Worm (Caenorhabditis elegans) whole organism, L2 larva: ENCODE data around the gene rfc-2.
A peak's percentile ranks its signal among the peaks of the same experiment; 100 is the strongest.

Experiments
- C34F6.9 ChIP-seq: fragments of 150-350 bp; optimal IDR thresholded peaks from 2 replicates; lab custom pipeline; 2014; ENCODE audit warnings: missing biosample characterization, missing genetic modification characterization
- F13H6.1 ChIP-seq: sonication (generic microtip); optimal IDR thresholded peaks from 2 replicates; lab custom pipeline; 2016; ENCODE audit warnings: missing genetic modification characterization, missing compliant biosample characterization
- R02D3.7 ChIP-seq: fragments of 150-350 bp; optimal IDR thresholded peaks from 2 replicates; lab custom pipeline; 2014; ENCODE audit warnings: missing biosample characterization, missing genetic modification characterization
- Y55F3AM.14 ChIP-seq: fragments of 200-800 bp; sonication (Bioruptor generic); optimal IDR thresholded peaks from 2 replicates; lab custom pipeline; 2018; ENCODE audit warnings: mild to moderate bottlenecking, missing genetic modification characterization, missing compliant biosample characterization
- alr-1 ChIP-seq: fragments of 150-350 bp; optimal IDR thresholded peaks from 2 replicates; lab custom pipeline; 2014; ENCODE audit warnings: missing biosample characterization, missing genetic modification characterization
- aly-2 ChIP-seq: fragments of 150-350 bp; optimal IDR thresholded peaks from 2 replicates; lab custom pipeline; 2014; ENCODE audit warnings: missing biosample characterization, missing genetic modification characterization
- ama-1 ChIP-seq: fragments of 150-350 bp; optimal IDR thresholded peaks from 2 replicates; lab custom pipeline; 2018; ENCODE audit warnings: inconsistent platforms
- blmp-1 ChIP-seq: sonication (generic microtip); optimal IDR thresholded peaks from 2 replicates; lab custom pipeline; 2017; ENCODE audit warnings: missing genetic modification characterization, mild to moderate bottlenecking, missing compliant biosample characterization, antibody characterized with exemption, moderate library complexity; ENCODE audit not compliant: insufficient read depth
- ceh-16 ChIP-seq: fragments of 150-350 bp; optimal IDR thresholded peaks from 2 replicates; lab custom pipeline; 2014; ENCODE audit warnings: missing biosample characterization, missing genetic modification characterization
- ceh-82 ChIP-seq: fragments of 150-350 bp; optimal IDR thresholded peaks from 2 replicates; lab custom pipeline; 2014; ENCODE audit warnings: missing biosample characterization, missing genetic modification characterization
- crh-2 ChIP-seq: sonication (generic microtip); optimal IDR thresholded peaks from 2 replicates; lab custom pipeline; 2017; ENCODE audit warnings: missing biosample characterization, missing genetic modification characterization
- dmd-4 ChIP-seq: sonication (generic microtip); optimal IDR thresholded peaks from 2 replicates; lab custom pipeline; 2017; ENCODE audit warnings: missing biosample characterization, missing genetic modification characterization
- egl-27 ChIP-seq: sonication (generic microtip); optimal IDR thresholded peaks from 3 replicates; lab custom pipeline; 2017; ENCODE audit warnings: missing biosample characterization, missing genetic modification reagents, missing genetic modification characterization
- elt-1 ChIP-seq: fragments of 150-350 bp; optimal IDR thresholded peaks from 2 replicates; lab custom pipeline; 2014; ENCODE audit warnings: missing biosample characterization, missing genetic modification characterization
- elt-3 ChIP-seq: sonication (generic microtip); optimal IDR thresholded peaks from 2 replicates; lab custom pipeline; 2017; ENCODE audit warnings: missing biosample characterization, missing genetic modification characterization
- gmeb-1 ChIP-seq: fragments of 150-350 bp; optimal IDR thresholded peaks from 2 replicates; lab custom pipeline; 2014; ENCODE audit warnings: missing biosample characterization, missing genetic modification characterization
- lin-13 ChIP-seq: fragments of 150-350 bp; optimal IDR thresholded peaks from 2 replicates; lab custom pipeline; 2014; ENCODE audit warnings: missing biosample characterization, missing genetic modification reagents, missing genetic modification characterization
- lin-39 ChIP-seq: fragments of 150-350 bp; optimal IDR thresholded peaks from 2 replicates; lab custom pipeline; 2014; ENCODE audit warnings: missing biosample characterization, missing genetic modification reagents, missing genetic modification characterization
- lsy-2 ChIP-seq, 2 experiments: fragments of 150-350 bp in 1 of 2; sonication (generic microtip) in 1 of 2; optimal IDR thresholded peaks; 2 replicates each; lab custom pipeline; 2014 to 2017; ENCODE audit warnings: missing biosample characterization in 2 of 2, missing genetic modification characterization in 2 of 2
- mab-5 ChIP-seq: fragments of 150-350 bp; optimal IDR thresholded peaks from 2 replicates; lab custom pipeline; 2014; ENCODE audit warnings: missing biosample characterization, missing genetic modification characterization
- mdl-1 ChIP-seq, 2 experiments: fragments of 150-350 bp in 1 of 2; sonication (generic microtip) in 1 of 2; optimal IDR thresholded peaks; 2 replicates each; lab custom pipeline; 2017; ENCODE audit warnings: missing biosample characterization in 2 of 2, missing genetic modification characterization in 2 of 2
- nhr-10 ChIP-seq: sonication (generic microtip); optimal IDR thresholded peaks from 2 replicates; lab custom pipeline; 2017; ENCODE audit warnings: missing biosample characterization, missing genetic modification characterization
- nhr-12 ChIP-seq: fragments of 150-350 bp; optimal IDR thresholded peaks from 2 replicates; lab custom pipeline; 2014; ENCODE audit warnings: missing biosample characterization, missing genetic modification characterization
- nhr-129 ChIP-seq: fragments of 150-350 bp; optimal IDR thresholded peaks from 2 replicates; lab custom pipeline; 2014; ENCODE audit warnings: missing biosample characterization, missing genetic modification characterization
- nhr-21 ChIP-seq: fragments of 150-350 bp; optimal IDR thresholded peaks from 2 replicates; lab custom pipeline; 2014; ENCODE audit warnings: missing biosample characterization, missing genetic modification characterization
- nhr-23 ChIP-seq: fragments of 150-350 bp; optimal IDR thresholded peaks from 2 replicates; lab custom pipeline; 2014; ENCODE audit warnings: missing biosample characterization, missing genetic modification reagents, missing genetic modification characterization
- nhr-237 ChIP-seq: fragments of 150-350 bp; optimal IDR thresholded peaks from 2 replicates; lab custom pipeline; 2014; ENCODE audit warnings: missing biosample characterization, missing genetic modification characterization
- nhr-6 ChIP-seq: fragments of 150-350 bp; optimal IDR thresholded peaks from 2 replicates; lab custom pipeline; 2014; ENCODE audit warnings: missing biosample characterization, missing genetic modification characterization
- sem-4 ChIP-seq: fragments of 150-350 bp; optimal IDR thresholded peaks from 2 replicates; lab custom pipeline; 2014; ENCODE audit warnings: missing biosample characterization, missing genetic modification reagents, missing genetic modification characterization
- skn-1 ChIP-seq: sonication (generic microtip); optimal IDR thresholded peaks from 2 replicates; lab custom pipeline; 2017; ENCODE audit warnings: missing biosample characterization, missing genetic modification characterization
- sma-3 ChIP-seq: sonication (generic microtip); optimal IDR thresholded peaks from 2 replicates; lab custom pipeline; 2016; ENCODE audit warnings: missing genetic modification reagents, missing genetic modification characterization, missing compliant biosample characterization
- snpc-4 ChIP-seq: fragments of 150-350 bp; optimal IDR thresholded peaks from 2 replicates; lab custom pipeline; 2014; ENCODE audit warnings: missing biosample characterization, missing genetic modification characterization
- unc-39 ChIP-seq: fragments of 150-350 bp; optimal IDR thresholded peaks from 2 replicates; lab custom pipeline; 2014; ENCODE audit warnings: missing biosample characterization, missing genetic modification characterization
- zag-1 ChIP-seq: fragments of 150-350 bp; optimal IDR thresholded peaks from 2 replicates; lab custom pipeline; 2014; ENCODE audit warnings: missing biosample characterization, missing genetic modification characterization
- ztf-1 ChIP-seq: fragments of 200-800 bp; sonication (Bioruptor generic); conservative IDR thresholded peaks from 2 replicates; pipeline ENCODE4 v1.3.6; 2022; ENCODE audit warnings: missing genetic modification characterization, missing compliant biosample characterization
- ztf-11 ChIP-seq: sonication (generic microtip); optimal IDR thresholded peaks from 2 replicates; lab custom pipeline; 2017; ENCODE audit warnings: missing biosample characterization, missing genetic modification characterization

The rfc-2 gene

DNA sequence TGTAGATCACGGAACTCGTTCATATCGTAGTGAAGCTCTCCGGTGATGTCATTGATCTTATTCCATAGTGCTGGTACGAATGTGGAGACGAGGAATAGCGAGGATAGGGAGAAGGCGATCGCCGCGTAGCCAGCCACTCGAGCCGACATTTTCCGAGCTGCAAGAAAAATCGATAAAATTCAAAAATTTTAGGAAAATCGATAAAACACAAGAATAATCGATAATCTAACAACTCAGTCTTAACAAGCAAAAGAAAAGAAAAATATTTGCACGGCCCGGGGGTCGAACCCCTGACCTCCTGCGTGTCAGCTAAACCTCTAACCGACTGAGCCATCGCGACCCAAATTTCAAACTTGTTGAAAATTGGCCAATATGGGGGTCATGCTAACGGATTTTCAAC lies 8.0 kb downstream of the rfc-2 start, which contains the start of gene col-104:
Gene col-104, minus strand, starts transcription at position 159 of the 400 bp plus-strand sequence.
- no peak for TF ChIP-seq snpc-4 (tag; lab: Kevin White, UChicago)
- no peak for TF ChIP-seq nhr-237
- TF ChIP-seq nhr-10 (tag; lab: Kevin White, UChicago): no peak
- no peak for TF ChIP-seq unc-39 (tag; lab: Kevin White, UChicago)
- no peak for TF ChIP-seq C34F6.9 (tag; lab: Kevin White, UChicago)
- no peak for TF ChIP-seq mdl-1 (tag; optimal IDR thresholded peaks at IDR 0.05; lab: Kevin White, UChicago)
- no peak for TF ChIP-seq ama-1 (lab: Kevin White, UChicago)
- no peak for TF ChIP-seq nhr-12 (tag; lab: Kevin White, UChicago)
- no peak for TF ChIP-seq ceh-16 (tag; lab: Kevin White, UChicago)
- no peak for TF ChIP-seq aly-2 (tag; lab: Kevin White, UChicago)
- TF ChIP-seq lin-13 (GFP tag; lab: Kevin White, UChicago): no peak

DNA sequence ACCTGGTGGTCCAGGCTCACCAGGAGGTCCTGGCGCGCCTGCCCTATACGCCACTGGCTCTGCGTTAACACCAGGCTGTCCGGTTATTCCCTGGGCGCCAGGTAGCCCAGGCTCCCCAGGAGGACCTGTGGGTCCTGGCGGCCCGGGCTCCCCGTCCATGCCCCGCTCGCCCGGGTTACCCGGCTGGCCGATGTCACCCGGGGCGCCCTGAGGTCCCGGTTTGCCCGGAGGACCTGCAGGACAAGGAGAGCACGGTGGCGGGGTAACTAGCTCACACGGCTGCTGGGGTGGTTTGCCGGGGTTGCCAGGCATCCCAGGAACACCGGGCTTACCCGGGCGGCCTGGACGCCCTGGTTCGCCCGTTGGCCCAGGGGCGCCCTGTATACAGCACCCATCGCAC lies 11.0 kb downstream of the rfc-2 start:
- TF ChIP-seq egl-27 (tag; lab: Kevin White, UChicago): no peak
- TF ChIP-seq alr-1 (tag; lab: Kevin White, UChicago): no peak
- TF ChIP-seq crh-2: no peak
- TF ChIP-seq sem-4: no peak

DNA sequence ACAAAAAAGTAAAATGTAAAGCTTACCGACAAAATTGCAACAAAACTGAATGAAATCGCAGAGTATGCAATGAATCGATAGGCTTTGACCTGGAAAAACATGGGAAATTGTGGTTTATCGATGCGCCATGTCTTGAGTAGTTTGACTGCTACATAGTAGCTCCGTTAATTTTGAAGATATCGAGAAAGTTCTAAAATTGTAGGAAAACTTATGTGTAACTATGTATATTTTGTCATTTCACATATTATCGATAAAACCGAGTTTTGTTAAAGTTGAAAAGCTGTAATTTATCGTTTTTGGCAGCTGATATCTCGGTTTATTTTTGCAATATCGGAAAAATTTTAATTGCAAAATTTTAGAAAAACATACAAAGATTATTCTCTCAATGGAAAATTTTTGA lies 12.0 kb downstream of the rfc-2 start, which contains the start of gene col-105:
Gene col-105, minus strand, starts transcription at position 101 of the 400 bp plus-strand sequence.
- TF ChIP-seq elt-1 (tag; lab: Kevin White, UChicago): no peak
- TF ChIP-seq nhr-23 (tag; lab: Kevin White, UChicago): no peak
- TF ChIP-seq dmd-4 (tag; lab: Kevin White, UChicago): no peak
- no peak for TF ChIP-seq nhr-6 (tag; lab: Kevin White, UChicago)
- TF ChIP-seq elt-3 (tag; lab: Kevin White, UChicago): no peak
- no peak for TF ChIP-seq lsy-2 (tag; optimal IDR thresholded peaks at IDR 0.05; lab: Kevin White, UChicago)
- no peak for TF ChIP-seq nhr-237
- TF ChIP-seq, all 48 proteins: peak for 0

- TF ChIP-seq F13H6.1 (tag; lab: Kevin White, UChicago) (peak; percentile 72), unc-39 (tag; lab: Kevin White, UChicago) (no peak)
Measured at ce11 chrIV:1361616-1362228, 14.6 kb downstream of the rfc-2 start.

- TF ChIP-seq snpc-4 (tag; lab: Kevin White, UChicago) (no peak), blmp-1 (tag; lab: Kevin White, UChicago) (no peak), nhr-12 (tag; lab: Kevin White, UChicago) (no peak), C34F6.9 (tag; lab: Kevin White, UChicago) (no peak), zag-1 (tag; lab: Kevin White, UChicago) (no peak), ceh-82 (no peak), alr-1 (tag; lab: Kevin White, UChicago) (no peak), sma-3 (GFP tag; lab: Kevin White, UChicago) (no peak), lin-39 (tag; lab: Kevin White, UChicago) (no peak), nhr-237 (no peak), nhr-21 (tag; lab: Kevin White, UChicago) (no peak)
Measured at ce11 chrIV:1365771-1366170, 18.7 kb downstream of the rfc-2 start.

DNA sequence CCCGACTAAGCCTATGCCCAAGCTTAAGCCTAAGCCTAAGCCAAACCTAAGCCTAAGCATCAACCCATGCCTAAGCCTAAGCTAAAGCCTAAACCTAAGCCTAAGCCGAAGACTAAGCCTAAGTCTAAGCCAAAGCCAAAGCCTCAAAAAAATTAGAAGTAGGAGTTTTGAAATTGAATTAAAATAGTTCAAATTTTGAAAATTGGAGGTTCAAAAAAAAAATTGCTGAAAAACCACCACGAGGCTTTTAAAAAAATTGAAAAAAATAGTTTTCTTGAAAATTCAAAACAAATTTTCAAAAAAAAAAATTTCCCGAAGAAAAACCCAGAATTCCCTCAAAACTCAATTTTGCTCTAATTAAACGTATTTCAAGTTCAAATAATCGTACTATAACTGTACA lies 19.9 kb downstream of the rfc-2 start:
- TF ChIP-seq nhr-129 (no peak), ztf-1 (GFP tag; lab: Robert Waterston, UW) (no peak), gmeb-1 (tag; lab: Kevin White, UChicago) (no peak), Y55F3AM.14 (GFP tag; lab: Kevin White, UChicago) (no peak), dmd-4 (tag; lab: Kevin White, UChicago) (no peak), aly-2 (tag; lab: Kevin White, UChicago) (no peak), skn-1 (no peak), zag-1 (tag; lab: Kevin White, UChicago) (no peak), ztf-11 (tag; lab: Kevin White, UChicago) (no peak), R02D3.7 (tag; lab: Kevin White, UChicago) (no peak), blmp-1 (tag; lab: Kevin White, UChicago) (no peak), nhr-12 (tag; lab: Kevin White, UChicago) (no peak), alr-1 (tag; lab: Kevin White, UChicago) (no peak), mab-5 (no peak), elt-1 (tag; lab: Kevin White, UChicago) (no peak), sma-3 (GFP tag; lab: Kevin White, UChicago) (no peak), ama-1 (lab: Kevin White, UChicago) (no peak), nhr-23 (tag; lab: Kevin White, UChicago) (no peak), ceh-82 (no peak), unc-39 (tag; lab: Kevin White, UChicago) (no peak)
